Worm (Caenorhabditis elegans) whole organism, mixed stage, embryonic: ENCODE data around the gene grd-2.

Source experiments
- M03D4.4 ChIP-seq: sonication (generic microtip); optimal IDR thresholded peaks from 2 replicates; lab custom pipeline; 2017; ENCODE audit warnings: mild to moderate bottlenecking, missing genetic modification characterization, missing compliant biosample characterization
- bed-3 ChIP-seq: fragments of 200-800 bp; sonication (Bioruptor generic); optimal IDR thresholded peaks from 3 replicates; lab custom pipeline; 2018; ENCODE audit warnings: mild to moderate bottlenecking, missing genetic modification characterization, moderate library complexity, missing compliant biosample characterization
- blmp-1 ChIP-seq: fragments of 150-350 bp; optimal IDR thresholded peaks from 2 replicates; lab custom pipeline; 2014; ENCODE audit warnings: missing biosample characterization, missing genetic modification characterization
- ceh-39 ChIP-seq: fragments of 150-350 bp; optimal IDR thresholded peaks from 2 replicates; lab custom pipeline; 2014; ENCODE audit warnings: missing biosample characterization, missing genetic modification characterization
- ceh-43 ChIP-seq: fragments of 200-800 bp; sonication (Bioruptor generic); optimal IDR thresholded peaks from 2 replicates; lab custom pipeline; 2018; ENCODE audit warnings: mild to moderate bottlenecking, missing genetic modification characterization, moderate library complexity, missing compliant biosample characterization
- ceh-83 ChIP-seq: fragments of 200-800 bp; sonication (Bioruptor generic); optimal IDR thresholded peaks from 2 replicates; lab custom pipeline; 2018; ENCODE audit warnings: mild to moderate bottlenecking, missing genetic modification characterization, missing compliant biosample characterization
- ces-1 ChIP-seq: fragments of 150-350 bp; optimal IDR thresholded peaks from 2 replicates; lab custom pipeline; 2014; ENCODE audit warnings: missing biosample characterization, missing genetic modification reagents, missing genetic modification characterization
- cnd-1 ChIP-seq: fragments of 200-800 bp; sonication (Bioruptor generic); optimal IDR thresholded peaks from 2 replicates; lab custom pipeline; 2018; ENCODE audit warnings: mild to moderate bottlenecking, missing genetic modification characterization, missing compliant biosample characterization
- drap-1 ChIP-seq: fragments of 200-800 bp; sonication (Bioruptor generic); optimal IDR thresholded peaks from 3 replicates; lab custom pipeline; 2018; ENCODE audit warnings: mild to moderate bottlenecking, missing genetic modification characterization, missing compliant biosample characterization
- elt-1 ChIP-seq: sonication (generic microtip); optimal IDR thresholded peaks from 2 replicates; lab custom pipeline; 2017; ENCODE audit warnings: missing genetic modification characterization, mild to moderate bottlenecking, missing compliant biosample characterization, antibody characterized with exemption, moderate library complexity, borderline replicate concordance; ENCODE audit not compliant: insufficient read depth
- flh-1 ChIP-seq: fragments of 200-800 bp; sonication (Bioruptor generic); optimal IDR thresholded peaks from 2 replicates; lab custom pipeline; 2018; ENCODE audit warnings: mild to moderate bottlenecking, missing genetic modification characterization, moderate library complexity, missing compliant biosample characterization
- ham-2 ChIP-seq: fragments of 200-800 bp; sonication (Bioruptor generic); optimal IDR thresholded peaks from 2 replicates; lab custom pipeline; 2018; ENCODE audit warnings: mild to moderate bottlenecking, missing genetic modification characterization, missing compliant biosample characterization
- hlh-1 ChIP-seq: fragments of 150-350 bp; optimal IDR thresholded peaks from 2 replicates; lab custom pipeline; 2014; ENCODE audit warnings: missing biosample characterization, missing genetic modification reagents, missing genetic modification characterization
- lin-13 ChIP-seq: fragments of 150-350 bp; optimal IDR thresholded peaks from 2 replicates; lab custom pipeline; 2014; ENCODE audit warnings: missing biosample characterization, missing genetic modification characterization
- lsy-2 ChIP-seq: fragments of 150-350 bp; optimal IDR thresholded peaks from 2 replicates; lab custom pipeline; 2014; ENCODE audit warnings: missing biosample characterization, missing genetic modification characterization
- mab-5 ChIP-seq: fragments of 150-350 bp; optimal IDR thresholded peaks from 2 replicates; lab custom pipeline; 2014; ENCODE audit warnings: missing biosample characterization, missing genetic modification characterization
- mep-1 ChIP-seq: fragments of 150-350 bp; optimal IDR thresholded peaks from 2 replicates; lab custom pipeline; 2017; ENCODE audit warnings: missing biosample characterization, missing genetic modification reagents, missing genetic modification characterization, inconsistent platforms
- mls-2 ChIP-seq: sonication (generic microtip); optimal IDR thresholded peaks from 2 replicates; lab custom pipeline; 2016; ENCODE audit warnings: mild to moderate bottlenecking, missing genetic modification characterization, moderate library complexity, missing compliant biosample characterization
- nhr-12 ChIP-seq: fragments of 150-350 bp; optimal IDR thresholded peaks from 2 replicates; lab custom pipeline; 2014; ENCODE audit warnings: missing biosample characterization, missing genetic modification characterization
- nhr-2 ChIP-seq: fragments of 150-350 bp; optimal IDR thresholded peaks from 2 replicates; lab custom pipeline; 2014; ENCODE audit warnings: missing biosample characterization, missing genetic modification characterization
- nhr-237 ChIP-seq: fragments of 150-350 bp; optimal IDR thresholded peaks from 2 replicates; lab custom pipeline; 2014; ENCODE audit warnings: missing biosample characterization, missing genetic modification characterization
- nhr-28 ChIP-seq: fragments of 150-350 bp; optimal IDR thresholded peaks from 2 replicates; lab custom pipeline; 2014; ENCODE audit warnings: missing biosample characterization, missing genetic modification characterization
- nhr-76 ChIP-seq: sonication (generic microtip); optimal IDR thresholded peaks from 2 replicates; lab custom pipeline; 2017; ENCODE audit warnings: missing biosample characterization, missing genetic modification characterization
- pha-4 ChIP-seq: fragments of 150-350 bp; optimal IDR thresholded peaks from 2 replicates; lab custom pipeline; 2018; ENCODE audit warnings: missing biosample characterization, missing genetic modification reagents, missing genetic modification characterization
- sem-2 ChIP-seq: fragments of 200-800 bp; sonication (Bioruptor generic); optimal IDR thresholded peaks from 2 replicates; lab custom pipeline; 2018; ENCODE audit warnings: mild to moderate bottlenecking, missing genetic modification characterization, missing compliant biosample characterization
- snpc-4 ChIP-seq: fragments of 150-350 bp; optimal IDR thresholded peaks from 2 replicates; lab custom pipeline; 2014; ENCODE audit warnings: missing biosample characterization, missing genetic modification characterization
- sptf-1 ChIP-seq: sonication (generic microtip); optimal IDR thresholded peaks from 2 replicates; lab custom pipeline; 2017; ENCODE audit warnings: mild to moderate bottlenecking, missing genetic modification characterization, moderate library complexity, missing compliant biosample characterization
- unc-120 ChIP-seq: sonication (generic microtip); optimal IDR thresholded peaks from 2 replicates; lab custom pipeline; 2017; ENCODE audit warnings: missing genetic modification characterization, missing compliant biosample characterization; ENCODE audit not compliant: poor library complexity, severe bottlenecking
- unc-39 ChIP-seq: fragments of 150-350 bp; optimal IDR thresholded peaks from 2 replicates; lab custom pipeline; 2014; ENCODE audit warnings: missing biosample characterization, missing genetic modification characterization
- zip-8 ChIP-seq: fragments of 150-350 bp; optimal IDR thresholded peaks from 2 replicates; lab custom pipeline; 2014; ENCODE audit warnings: missing biosample characterization, missing genetic modification characterization
- ztf-11 ChIP-seq: fragments of 150-350 bp; optimal IDR thresholded peaks from 2 replicates; lab custom pipeline; 2014; ENCODE audit warnings: missing biosample characterization, missing genetic modification characterization

grd-2 gene

ce11 chrV:20608688-20609087 is 906 bp upstream of the grd-2 start, which contains the start of gene ttr-12:
Gene ttr-12, minus strand, starts transcription at chrV:20608788.
- TF ChIP-seq mep-1 (no peak), nhr-28 (tag; lab: Kevin White, UChicago) (no peak), M03D4.4 (tag; lab: Kevin White, UChicago) (no peak), elt-1 (tag; lab: Kevin White, UChicago) (no peak), ztf-11 (tag; lab: Kevin White, UChicago) (no peak), blmp-1 (tag; lab: Kevin White, UChicago) (no peak), hlh-1 (tag; lab: Kevin White, UChicago) (no peak), ceh-43 (no peak), nhr-2 (tag; lab: Kevin White, UChicago) (no peak), unc-120 (tag; lab: Kevin White, UChicago) (no peak), ceh-39 (tag; lab: Kevin White, UChicago) (no peak), unc-39 (tag; lab: Kevin White, UChicago) (no peak), ces-1 (GFP tag; lab: Kevin White, UChicago) (no peak), lsy-2 (tag; lab: Kevin White, UChicago) (no peak), sptf-1 (tag; lab: Kevin White, UChicago) (no peak), ham-2 (GFP tag; lab: Kevin White, UChicago) (no peak), sem-2 (no peak)

ce11 chrV:20618632-20619031 is 9.0 kb downstream of the grd-2 start, which contains the start of gene F46B3.7:
Gene F46B3.7, minus strand, starts transcription at chrV:20618732.
- TF ChIP-seq bed-3 (GFP tag; lab: Kevin White, UChicago) (no peak), ceh-43 (no peak), hlh-1 (tag; lab: Kevin White, UChicago) (no peak), lsy-2 (tag; lab: Kevin White, UChicago) (no peak), lin-13 (tag; lab: Kevin White, UChicago) (no peak), nhr-237 (tag; lab: Kevin White, UChicago) (no peak), snpc-4 (tag; lab: Kevin White, UChicago) (no peak), cnd-1 (tag; lab: Kevin White, UChicago) (no peak), zip-8 (no peak), unc-39 (tag; lab: Kevin White, UChicago) (no peak), ztf-11 (tag; lab: Kevin White, UChicago) (no peak), ham-2 (GFP tag; lab: Kevin White, UChicago) (no peak), sem-2 (no peak), mls-2 (no peak), nhr-76 (tag; lab: Kevin White, UChicago) (no peak)

- TF ChIP-seq bed-3 (GFP tag; lab: Kevin White, UChicago), result no peak
- no peak for TF ChIP-seq mep-1
- TF ChIP-seq M03D4.4 (tag; lab: Kevin White, UChicago), result no peak
- TF ChIP-seq ces-1 (GFP tag; lab: Kevin White, UChicago), result no peak
- TF ChIP-seq nhr-76 (tag; lab: Kevin White, UChicago), result no peak
- TF ChIP-seq unc-39 (tag; lab: Kevin White, UChicago), result no peak
- TF ChIP-seq nhr-237 (tag; lab: Kevin White, UChicago), result no peak
- no peak for TF ChIP-seq flh-1
- TF ChIP-seq nhr-12 (tag; lab: Kevin White, UChicago), result no peak
- no peak for TF ChIP-seq snpc-4 (tag; lab: Kevin White, UChicago)
- TF ChIP-seq nhr-2 (tag; lab: Kevin White, UChicago), result no peak
- TF ChIP-seq drap-1 (GFP tag; lab: Kevin White, UChicago), result no peak
- no peak for TF ChIP-seq sptf-1 (tag; lab: Kevin White, UChicago)
- TF ChIP-seq zip-8, result no peak
- TF ChIP-seq cnd-1 (tag; lab: Kevin White, UChicago), result no peak
- no peak for TF ChIP-seq elt-1 (tag; lab: Kevin White, UChicago)
- TF ChIP-seq ceh-83, result no peak
- no peak for TF ChIP-seq mab-5 (tag; lab: Kevin White, UChicago)
These were observed 13.5 kb downstream of the grd-2 start, which contains the start of gene F46B3.8 for ce11 chrV:20623060-20623459. Gene F46B3.8, minus strand, starts transcription at chrV:20623160.

- TF ChIP-seq zip-8, result no peak
- no peak for TF ChIP-seq unc-120 (tag; lab: Kevin White, UChicago)
- TF ChIP-seq elt-1 (tag; lab: Kevin White, UChicago), result no peak
- no peak for TF ChIP-seq snpc-4 (tag; lab: Kevin White, UChicago)
- TF ChIP-seq pha-4 (tag; lab: Kevin White, UChicago), result no peak
- TF ChIP-seq flh-1, result no peak
- TF ChIP-seq nhr-28 (tag; lab: Kevin White, UChicago), result no peak
- no peak for TF ChIP-seq sem-2
- no peak for TF ChIP-seq nhr-76 (tag; lab: Kevin White, UChicago)
- TF ChIP-seq sptf-1 (tag; lab: Kevin White, UChicago), result no peak
- no peak for TF ChIP-seq ceh-43
- no peak for TF ChIP-seq hlh-1 (tag; lab: Kevin White, UChicago)
- TF ChIP-seq cnd-1 (tag; lab: Kevin White, UChicago), result no peak
These were observed 15.7 kb downstream of the grd-2 start for ce11 chrV:20625260-20625659.
